Worm (Caenorhabditis elegans) whole organism, mixed stage, embryonic: ENCODE measurements around the gene Y43F8B.14.

ENCODE experiments used
- M03D4.4 ChIP-seq: sonication (generic microtip); optimal IDR thresholded peaks from 2 replicates; lab custom pipeline; 2017; ENCODE audit warnings: mild to moderate bottlenecking, missing genetic modification characterization, missing compliant biosample characterization
- bed-3 ChIP-seq: fragments of 200-800 bp; sonication (Bioruptor generic); optimal IDR thresholded peaks from 3 replicates; lab custom pipeline; 2018; ENCODE audit warnings: mild to moderate bottlenecking, missing genetic modification characterization, moderate library complexity, missing compliant biosample characterization
- blmp-1 ChIP-seq: fragments of 150-350 bp; optimal IDR thresholded peaks from 2 replicates; lab custom pipeline; 2014; ENCODE audit warnings: missing biosample characterization, missing genetic modification characterization
- ceh-39 ChIP-seq: fragments of 150-350 bp; optimal IDR thresholded peaks from 2 replicates; lab custom pipeline; 2014; ENCODE audit warnings: missing biosample characterization, missing genetic modification characterization
- ceh-43 ChIP-seq: fragments of 200-800 bp; sonication (Bioruptor generic); optimal IDR thresholded peaks from 2 replicates; lab custom pipeline; 2018; ENCODE audit warnings: mild to moderate bottlenecking, missing genetic modification characterization, moderate library complexity, missing compliant biosample characterization
- ceh-83 ChIP-seq: fragments of 200-800 bp; sonication (Bioruptor generic); optimal IDR thresholded peaks from 2 replicates; lab custom pipeline; 2018; ENCODE audit warnings: mild to moderate bottlenecking, missing genetic modification characterization, missing compliant biosample characterization
- ces-1 ChIP-seq: fragments of 150-350 bp; optimal IDR thresholded peaks from 2 replicates; lab custom pipeline; 2014; ENCODE audit warnings: missing biosample characterization, missing genetic modification reagents, missing genetic modification characterization
- cnd-1 ChIP-seq: fragments of 200-800 bp; sonication (Bioruptor generic); optimal IDR thresholded peaks from 2 replicates; lab custom pipeline; 2018; ENCODE audit warnings: mild to moderate bottlenecking, missing genetic modification characterization, missing compliant biosample characterization
- drap-1 ChIP-seq: fragments of 200-800 bp; sonication (Bioruptor generic); optimal IDR thresholded peaks from 3 replicates; lab custom pipeline; 2018; ENCODE audit warnings: mild to moderate bottlenecking, missing genetic modification characterization, missing compliant biosample characterization
- elt-1 ChIP-seq: sonication (generic microtip); optimal IDR thresholded peaks from 2 replicates; lab custom pipeline; 2017; ENCODE audit warnings: missing genetic modification characterization, mild to moderate bottlenecking, missing compliant biosample characterization, antibody characterized with exemption, moderate library complexity, borderline replicate concordance; ENCODE audit not compliant: insufficient read depth
- elt-3 ChIP-seq: fragments of 150-350 bp; optimal IDR thresholded peaks from 2 replicates; lab custom pipeline; 2014; ENCODE audit warnings: missing biosample characterization, missing genetic modification characterization
- flh-1 ChIP-seq: fragments of 200-800 bp; sonication (Bioruptor generic); optimal IDR thresholded peaks from 2 replicates; lab custom pipeline; 2018; ENCODE audit warnings: mild to moderate bottlenecking, missing genetic modification characterization, moderate library complexity, missing compliant biosample characterization
- ham-2 ChIP-seq: fragments of 200-800 bp; sonication (Bioruptor generic); optimal IDR thresholded peaks from 2 replicates; lab custom pipeline; 2018; ENCODE audit warnings: mild to moderate bottlenecking, missing genetic modification characterization, missing compliant biosample characterization
- hlh-1 ChIP-seq: fragments of 150-350 bp; optimal IDR thresholded peaks from 2 replicates; lab custom pipeline; 2014; ENCODE audit warnings: missing biosample characterization, missing genetic modification reagents, missing genetic modification characterization
- lin-13 ChIP-seq: fragments of 150-350 bp; optimal IDR thresholded peaks from 2 replicates; lab custom pipeline; 2014; ENCODE audit warnings: missing biosample characterization, missing genetic modification characterization
- lin-32 ChIP-seq: fragments of 200-800 bp; sonication (Bioruptor generic); optimal IDR thresholded peaks from 2 replicates; lab custom pipeline; 2018; ENCODE audit warnings: mild to moderate bottlenecking, missing genetic modification characterization, missing compliant biosample characterization
- lsy-2 ChIP-seq: fragments of 150-350 bp; optimal IDR thresholded peaks from 2 replicates; lab custom pipeline; 2014; ENCODE audit warnings: missing biosample characterization, missing genetic modification characterization
- mep-1 ChIP-seq: fragments of 150-350 bp; optimal IDR thresholded peaks from 2 replicates; lab custom pipeline; 2017; ENCODE audit warnings: missing biosample characterization, missing genetic modification reagents, missing genetic modification characterization, inconsistent platforms
- mls-2 ChIP-seq: sonication (generic microtip); optimal IDR thresholded peaks from 2 replicates; lab custom pipeline; 2016; ENCODE audit warnings: mild to moderate bottlenecking, missing genetic modification characterization, moderate library complexity, missing compliant biosample characterization
- nhr-12 ChIP-seq: fragments of 150-350 bp; optimal IDR thresholded peaks from 2 replicates; lab custom pipeline; 2014; ENCODE audit warnings: missing biosample characterization, missing genetic modification characterization
- nhr-2 ChIP-seq: fragments of 150-350 bp; optimal IDR thresholded peaks from 2 replicates; lab custom pipeline; 2014; ENCODE audit warnings: missing biosample characterization, missing genetic modification characterization
- nhr-237 ChIP-seq: fragments of 150-350 bp; optimal IDR thresholded peaks from 2 replicates; lab custom pipeline; 2014; ENCODE audit warnings: missing biosample characterization, missing genetic modification characterization
- nhr-28 ChIP-seq: fragments of 150-350 bp; optimal IDR thresholded peaks from 2 replicates; lab custom pipeline; 2014; ENCODE audit warnings: missing biosample characterization, missing genetic modification characterization
- nhr-76 ChIP-seq: sonication (generic microtip); optimal IDR thresholded peaks from 2 replicates; lab custom pipeline; 2017; ENCODE audit warnings: missing biosample characterization, missing genetic modification characterization
- sem-2 ChIP-seq: fragments of 200-800 bp; sonication (Bioruptor generic); optimal IDR thresholded peaks from 2 replicates; lab custom pipeline; 2018; ENCODE audit warnings: mild to moderate bottlenecking, missing genetic modification characterization, missing compliant biosample characterization
- snpc-4 ChIP-seq: fragments of 150-350 bp; optimal IDR thresholded peaks from 2 replicates; lab custom pipeline; 2014; ENCODE audit warnings: missing biosample characterization, missing genetic modification characterization
- sptf-1 ChIP-seq: sonication (generic microtip); optimal IDR thresholded peaks from 2 replicates; lab custom pipeline; 2017; ENCODE audit warnings: mild to moderate bottlenecking, missing genetic modification characterization, moderate library complexity, missing compliant biosample characterization
- unc-120 ChIP-seq: sonication (generic microtip); optimal IDR thresholded peaks from 2 replicates; lab custom pipeline; 2017; ENCODE audit warnings: missing genetic modification characterization, missing compliant biosample characterization; ENCODE audit not compliant: poor library complexity, severe bottlenecking
- unc-39 ChIP-seq: fragments of 150-350 bp; optimal IDR thresholded peaks from 2 replicates; lab custom pipeline; 2014; ENCODE audit warnings: missing biosample characterization, missing genetic modification characterization
- unc-62 ChIP-seq: fragments of 150-350 bp; optimal IDR thresholded peaks from 2 replicates; lab custom pipeline; 2014; ENCODE audit warnings: missing biosample characterization, missing genetic modification reagents, missing genetic modification characterization
- zip-8 ChIP-seq: fragments of 150-350 bp; optimal IDR thresholded peaks from 2 replicates; lab custom pipeline; 2014; ENCODE audit warnings: missing biosample characterization, missing genetic modification characterization
- ztf-11 ChIP-seq: fragments of 150-350 bp; optimal IDR thresholded peaks from 2 replicates; lab custom pipeline; 2014; ENCODE audit warnings: missing biosample characterization, missing genetic modification characterization

Gene Y43F8B.14

ce11 chrV:19430351-19430913 lies 25.3 kb downstream of the Y43F8B.14 start:
- no peak for TF ChIP-seq unc-62 (GFP tag; lab: Kevin White, UChicago)
- peak; percentile 50 for TF ChIP-seq drap-1 (GFP tag; lab: Kevin White, UChicago)
- peak; percentile 65 for TF ChIP-seq ham-2
- no peak for TF ChIP-seq ceh-83 (GFP tag; lab: Kevin White, UChicago)
- TF ChIP-seq snpc-4 (tag; lab: Kevin White, UChicago): no peak
- no peak for TF ChIP-seq nhr-237 (tag; lab: Kevin White, UChicago)
- TF ChIP-seq mep-1 (tag; lab: Kevin White, UChicago): no peak
- TF ChIP-seq nhr-28: no peak
- TF ChIP-seq lin-32 (GFP tag; lab: Kevin White, UChicago): no peak
- TF ChIP-seq lsy-2: no peak
- peak; percentile 25 for TF ChIP-seq sem-2 (GFP tag; lab: Kevin White, UChicago)
- peak; percentile 72 for TF ChIP-seq sptf-1 (tag; lab: Kevin White, UChicago)
- TF ChIP-seq cnd-1 (tag; lab: Kevin White, UChicago): no peak

ce11 chrV:19429605-19430004 lies 26.2 kb downstream of the Y43F8B.14 start:
- no peak for TF ChIP-seq lin-13 (tag; lab: Kevin White, UChicago)
- no peak for TF ChIP-seq lsy-2
- no peak for TF ChIP-seq unc-39 (tag; lab: Kevin White, UChicago)
- TF ChIP-seq nhr-12: no peak
- TF ChIP-seq elt-3 (tag; lab: Kevin White, UChicago): no peak
- TF ChIP-seq ceh-43 (GFP tag; lab: Kevin White, UChicago): no peak
- TF ChIP-seq ham-2: peak; percentile 94
- no peak for TF ChIP-seq M03D4.4 (tag; lab: Kevin White, UChicago)
- TF ChIP-seq nhr-237 (tag; lab: Kevin White, UChicago): no peak
- peak; percentile 98 for TF ChIP-seq elt-1 (tag; lab: Kevin White, UChicago)
- no peak for TF ChIP-seq blmp-1 (tag; lab: Kevin White, UChicago)
- no peak for TF ChIP-seq unc-62 (GFP tag; lab: Kevin White, UChicago)
- TF ChIP-seq lin-32 (GFP tag; lab: Kevin White, UChicago): no peak
- no peak for TF ChIP-seq drap-1 (GFP tag; lab: Kevin White, UChicago)
- no peak for TF ChIP-seq nhr-28
- no peak for TF ChIP-seq nhr-76 (tag; lab: Kevin White, UChicago)
- TF ChIP-seq mep-1 (tag; lab: Kevin White, UChicago): no peak
- no peak for TF ChIP-seq nhr-2 (tag; lab: Kevin White, UChicago)

ce11 chrV:19428936-19429335 lies 26.8 kb downstream of the Y43F8B.14 start:
- peak; percentile 71 for TF ChIP-seq ham-2
- no peak for TF ChIP-seq nhr-76 (tag; lab: Kevin White, UChicago)
- TF ChIP-seq cnd-1 (tag; lab: Kevin White, UChicago): no peak
- TF ChIP-seq elt-1 (tag; lab: Kevin White, UChicago): peak; percentile 60

- TF ChIP-seq unc-39 (tag; lab: Kevin White, UChicago) (no peak), sptf-1 (tag; lab: Kevin White, UChicago) (no peak), lsy-2 (no peak), ceh-43 (GFP tag; lab: Kevin White, UChicago) (no peak), M03D4.4 (tag; lab: Kevin White, UChicago) (no peak), mls-2 (tag; lab: Kevin White, UChicago) (no peak), unc-62 (GFP tag; lab: Kevin White, UChicago) (no peak), nhr-2 (tag; lab: Kevin White, UChicago) (no peak), bed-3 (GFP tag; lab: Kevin White, UChicago) (no peak), nhr-76 (tag; lab: Kevin White, UChicago) (no peak)
Measured at ce11 chrV:19428097-19428496, 27.7 kb downstream of the Y43F8B.14 start.

- TF ChIP-seq zip-8 (tag; lab: Kevin White, UChicago) (peak; percentile 99), lin-13 (tag; lab: Kevin White, UChicago) (no peak)
Measured at ce11 chrV:19421131-19421530, 34.6 kb downstream of the Y43F8B.14 start, which contains the start of gene C25F9.2. TSS of gene C25F9.2 (plus strand) at chrV:19421471.

ce11 chrV:19417836-19418235 lies 37.9 kb downstream of the Y43F8B.14 start, which contains the start of gene C25F9.15:
TSS of gene C25F9.15 (plus strand) at chrV:19418136.
- no peak for TF ChIP-seq lin-13 (tag; lab: Kevin White, UChicago)
- no peak for TF ChIP-seq unc-39 (tag; lab: Kevin White, UChicago)
- TF ChIP-seq ceh-39 (tag; lab: Kevin White, UChicago): no peak
- TF ChIP-seq elt-3 (tag; lab: Kevin White, UChicago): no peak
- no peak for TF ChIP-seq drap-1 (GFP tag; lab: Kevin White, UChicago)
- TF ChIP-seq ceh-83 (GFP tag; lab: Kevin White, UChicago): no peak
- no peak for TF ChIP-seq sptf-1 (tag; lab: Kevin White, UChicago)
- no peak for TF ChIP-seq flh-1 (GFP tag; lab: Kevin White, UChicago)
- TF ChIP-seq nhr-28: no peak
- no peak for TF ChIP-seq bed-3 (GFP tag; lab: Kevin White, UChicago)
- TF ChIP-seq elt-1 (tag; lab: Kevin White, UChicago): no peak
- no peak for TF ChIP-seq ztf-11 (tag; lab: Kevin White, UChicago)
- no peak for TF ChIP-seq ces-1 (GFP tag; lab: Kevin White, UChicago)
- no peak for TF ChIP-seq blmp-1 (tag; lab: Kevin White, UChicago)
- TF ChIP-seq unc-120: no peak
- no peak for TF ChIP-seq mls-2 (tag; lab: Kevin White, UChicago)
- no peak for TF ChIP-seq zip-8 (tag; lab: Kevin White, UChicago)
- no peak for TF ChIP-seq nhr-12
- no peak for TF ChIP-seq hlh-1 (tag; lab: Kevin White, UChicago)
- no peak for TF ChIP-seq lsy-2
